Worm (Caenorhabditis elegans): Measurements from ENCODE around the gene clec-140.

DNA sequence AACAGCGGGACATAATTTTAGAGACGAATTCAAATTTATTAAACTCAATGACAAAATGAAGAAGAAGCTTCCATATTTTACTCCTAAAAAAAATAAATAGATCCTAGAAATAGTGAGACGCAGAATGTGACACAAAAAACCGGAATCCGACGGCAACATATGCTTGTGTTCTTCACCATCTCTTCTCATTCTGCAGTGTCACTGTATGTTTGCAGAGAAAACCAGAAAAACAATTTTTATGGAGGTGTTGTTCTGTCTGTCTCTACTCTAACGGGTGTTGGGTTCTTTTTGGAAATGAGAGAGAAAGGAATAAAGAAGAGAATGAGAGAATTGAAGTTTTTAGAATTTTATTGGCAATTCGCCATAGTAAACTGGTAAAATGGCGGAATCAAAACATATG lies 34.0 kb upstream of the clec-140 start:
- no peak for TF ChIP-seq cog-1 (tag; optimal IDR thresholded peaks at IDR 0.05)
- no peak for TF ChIP-seq klf-2 (GFP tag; conservative IDR thresholded peaks at IDR 0.05)
- no peak for TF ChIP-seq T22C8.4 (GFP tag; IDR thresholded peaks at IDR 0.05)
